Worm (Caenorhabditis elegans): ENCODE measurements around the gene T26E4.10.

DNA sequence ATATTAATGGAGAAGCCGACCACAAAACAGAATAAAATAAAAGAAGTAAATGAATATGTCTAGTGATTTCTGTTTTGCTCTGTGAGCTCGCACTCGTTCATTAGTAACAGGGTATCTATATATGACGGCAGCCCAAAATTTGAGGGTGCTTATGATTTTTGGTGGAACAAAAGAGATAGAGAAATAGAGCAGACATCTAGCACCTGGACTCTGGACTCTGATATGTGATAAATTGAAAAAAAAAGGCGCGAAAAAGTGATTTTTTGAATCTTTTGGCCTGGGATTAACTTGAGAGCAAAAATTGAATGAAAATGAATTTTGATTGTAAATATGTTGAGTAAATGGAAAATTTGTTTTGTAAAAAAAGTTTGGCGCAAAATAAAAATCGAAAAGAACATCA lies 21.4 kb downstream of the T26E4.10 start, which contains the start of gene nhr-283:
- TF ChIP-seq zag-1 (tag; optimal IDR thresholded peaks at IDR 0.05), result no peak
- no peak for TF ChIP-seq nhr-23 (tag; optimal IDR thresholded peaks at IDR 0.05)
- TF ChIP-seq unc-62 (GFP tag; optimal IDR thresholded peaks at IDR 0.05), result no peak
- no peak for TF ChIP-seq ztf-11 (tag; optimal IDR thresholded peaks at IDR 0.05)
- TF ChIP-seq ceh-16 (tag; optimal IDR thresholded peaks at IDR 0.05), result no peak
- no peak for TF ChIP-seq ZK546.5 (tag; optimal IDR thresholded peaks at IDR 0.05)

Measured in whole organism, L2 larva.